Fruit fly (Drosophila melanogaster): ENCODE results near the gene lsn.

The lsn gene

DNA sequence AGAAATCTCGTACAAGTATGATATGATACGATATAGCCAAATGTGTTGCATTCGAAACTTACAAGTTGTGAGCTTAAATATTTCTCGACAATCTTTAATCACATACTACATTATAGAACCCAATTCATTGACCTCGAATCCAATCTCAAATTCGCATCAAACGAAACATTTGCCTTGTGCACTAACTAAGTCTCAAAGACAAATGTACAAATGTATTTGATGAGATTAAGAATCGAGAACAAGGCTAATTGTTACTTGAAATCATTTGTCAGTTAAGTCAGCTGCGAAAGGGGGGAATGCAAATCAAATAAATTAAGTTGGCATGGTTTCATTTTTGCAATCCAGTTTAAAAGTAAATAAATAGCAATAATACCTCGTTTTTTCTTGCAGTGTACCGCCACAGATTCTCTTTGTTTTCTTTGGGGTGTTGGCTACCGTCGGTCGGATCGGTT, 26.4 kb upstream of the lsn start (continued):
- TF ChIP-seq CHES-1-like (GFP tag; optimal IDR thresholded peaks at IDR 0.05): no peak
- TF ChIP-seq usp (GFP tag; optimal IDR thresholded peaks at IDR 0.05): no peak
- no peak for TF ChIP-seq CG6683 (GFP tag; optimal IDR thresholded peaks at IDR 0.05)
- TF ChIP-seq pros (GFP tag; optimal IDR thresholded peaks at IDR 0.05): no peak
- TF ChIP-seq D19B (GFP tag; optimal IDR thresholded peaks at IDR 0.05): no peak
- TF ChIP-seq CG8478 (optimal IDR thresholded peaks at IDR 0.05): no peak
- no peak for TF ChIP-seq B-H2 (GFP tag; optimal IDR thresholded peaks at IDR 0.05)
- TF ChIP-seq CG6272 (GFP tag; IDR thresholded peaks at IDR 0.05): no peak
- TF ChIP-seq sisA (GFP tag; IDR thresholded peaks at IDR 0.05): no peak; the same call in 1 of the 2 replicates
- no peak for TF ChIP-seq corto (GFP tag; optimal IDR thresholded peaks at IDR 0.05)
- no peak for TF ChIP-seq NK7.1 (GFP tag; optimal IDR thresholded peaks at IDR 0.05)
- TF ChIP-seq Hr3 (GFP tag; optimal IDR thresholded peaks at IDR 0.05): peak; percentile 12
- TF ChIP-seq YL-1 (GFP tag; optimal IDR thresholded peaks at IDR 0.05): no peak
- no peak for TF ChIP-seq HLHmδ (GFP tag; optimal IDR thresholded peaks at IDR 0.05)
- TF ChIP-seq CG14965 (GFP tag; optimal IDR thresholded peaks at IDR 0.05; ENCODE audit: borderline replicate concordance): no peak
- no peak for TF ChIP-seq Oaz (GFP tag; IDR thresholded peaks at IDR 0.05)
- TF ChIP-seq slbo (GFP tag; IDR thresholded peaks at IDR 0.05): no peak
- TF ChIP-seq Awh (GFP tag; IDR thresholded peaks at IDR 0.05): no peak
- no peak for TF ChIP-seq wdn (GFP tag; IDR thresholded peaks at IDR 0.05)
- TF ChIP-seq aop (GFP tag; IDR thresholded peaks at IDR 0.05): no peak
- TF ChIP-seq eve (GFP tag; optimal IDR thresholded peaks at IDR 0.05): peak in 1 of 2 experiments; percentile 83
- TF ChIP-seq bbx (GFP tag; IDR thresholded peaks at IDR 0.05; ENCODE audit: partially characterized antibody): no peak
- no peak for TF ChIP-seq CG10366 (GFP tag; IDR thresholded peaks at IDR 0.05)
- no peak for TF ChIP-seq sug (tag; optimal IDR thresholded peaks at IDR 0.05)
- TF ChIP-seq Hmr (GFP tag; optimal IDR thresholded peaks at IDR 0.05): peak; percentile 4
- no peak for TF ChIP-seq Gug (GFP tag; IDR thresholded peaks at IDR 0.05)
- no peak for TF ChIP-seq CG8765 (GFP tag; IDR thresholded peaks at IDR 0.05)
- no peak; the same call in 1 of the 2 replicates for TF ChIP-seq Ada2b (GFP tag; IDR thresholded peaks at IDR 0.05)
- no peak for TF ChIP-seq kni (GFP tag; optimal IDR thresholded peaks at IDR 0.05)
- TF ChIP-seq Med (GFP tag): peak; percentile 10
- TF ChIP-seq phol (tag; optimal IDR thresholded peaks at IDR 0.05): peak; percentile 33
- no peak for TF ChIP-seq tna (GFP tag; IDR thresholded peaks at IDR 0.05; ENCODE audit: partially characterized antibody)
- TF ChIP-seq CG1603 (tag; optimal IDR thresholded peaks at IDR 0.05): peak; percentile 61
- no peak for TF ChIP-seq CG3838 (GFP tag; optimal IDR thresholded peaks at IDR 0.05)
- no peak for TF ChIP-seq CG10462 (GFP tag; optimal IDR thresholded peaks at IDR 0.05)

DNA sequence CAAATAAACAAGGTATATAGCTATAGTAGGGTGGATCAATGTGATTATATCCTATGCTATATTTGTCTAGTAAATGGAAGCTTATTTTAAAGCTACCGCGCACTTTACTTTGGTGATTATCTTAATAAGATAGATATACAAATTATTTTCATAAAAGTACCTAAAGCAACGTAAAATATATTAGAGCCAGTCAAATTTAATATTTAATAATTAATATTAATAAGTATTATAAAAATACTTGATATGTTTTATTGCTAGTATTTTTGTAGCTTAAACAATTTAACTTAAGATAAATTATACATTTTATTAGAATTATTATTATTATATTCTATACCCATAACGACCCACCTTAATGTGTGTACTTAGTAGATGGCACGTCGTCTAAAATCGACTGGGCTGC, 25.3 kb upstream of the lsn start:
- TF ChIP-seq dmrt99B (tag; optimal IDR thresholded peaks at IDR 0.05) (peak; percentile 55), lola (GFP tag; optimal IDR thresholded peaks at IDR 0.05) (peak in 1 of 3 experiments; percentile 31), Sox102F (GFP tag; optimal IDR thresholded peaks at IDR 0.05) (peak; percentile 53), NFAT (GFP tag; IDR thresholded peaks at IDR 0.05) (no peak), mam (GFP tag; optimal IDR thresholded peaks at IDR 0.05) (no peak), CG10209 (GFP tag; optimal IDR thresholded peaks at IDR 0.05) (no peak), grn (GFP tag; optimal IDR thresholded peaks at IDR 0.05) (no peak), CG17829 (tag; optimal IDR thresholded peaks at IDR 0.05) (peak; percentile 35), sens (GFP tag) (no peak), CG12391 (tag; optimal IDR thresholded peaks at IDR 0.05) (peak; percentile 38), CG15514 (GFP tag; optimal IDR thresholded peaks at IDR 0.05) (peak; percentile 7), schlank (tag; optimal IDR thresholded peaks at IDR 0.05) (no peak), CG10147 (GFP tag; optimal IDR thresholded peaks at IDR 0.05) (peak; percentile 37), oc (tag; optimal IDR thresholded peaks at IDR 0.05) (no peak), PHDP (tag; optimal IDR thresholded peaks at IDR 0.05) (peak; percentile 49), Sox100B (GFP tag; optimal IDR thresholded peaks at IDR 0.05) (peak; percentile 65), BtbVII (GFP tag; optimal IDR thresholded peaks at IDR 0.05) (peak; percentile 33), CG4424 (GFP tag; optimal IDR thresholded peaks at IDR 0.05) (peak; percentile 30)
